Fruit fly (Drosophila melanogaster) whole organism, prepupa: ENCODE data around the gene Or92a.

Experiments
- Blimp-1 ChIP-seq: fragments of 200-800 bp; sonication (Bioruptor generic); optimal IDR thresholded peaks from 3 replicates; lab custom pipeline; 2017; ENCODE audit warnings: missing biosample characterization, missing genetic modification characterization, mild to moderate bottlenecking, moderate library complexity, missing genetic modification reagents
- CG10631 ChIP-seq: fragments of 200-800 bp; sonication (Bioruptor generic); optimal IDR thresholded peaks from 2 replicates; lab custom pipeline; 2016; ENCODE audit warnings: missing biosample characterization, missing genetic modification characterization
- CG10669 ChIP-seq: fragments of 200-800 bp; sonication (Bioruptor generic); optimal IDR thresholded peaks from 3 replicates; lab custom pipeline; 2018; ENCODE audit warnings: missing biosample characterization, mild to moderate bottlenecking, missing genetic modification characterization, moderate library complexity
- CG11902 ChIP-seq: fragments of 200-800 bp; sonication (Bioruptor generic); optimal IDR thresholded peaks from 3 replicates; lab custom pipeline; 2016; ENCODE audit warnings: missing biosample characterization, missing genetic modification characterization
- CG15336 ChIP-seq: fragments of 200-800 bp; sonication (Bioruptor generic); IDR thresholded peaks from 2 replicates; pipeline ENCODE4 v1.3.6; 2022; ENCODE audit warnings: missing biosample characterization, missing genetic modification characterization
- CG3032 ChIP-seq: fragments of 200-800 bp; optimal IDR thresholded peaks from 2 replicates; lab custom pipeline; 2019; ENCODE audit warnings: missing biosample characterization, mild to moderate bottlenecking, missing genetic modification characterization, moderate library complexity
- CG32006 ChIP-seq: fragments of 200-800 bp; sonication (Bioruptor generic); optimal IDR thresholded peaks from 3 replicates; lab custom pipeline; 2017; ENCODE audit warnings: missing biosample characterization, mild to moderate bottlenecking, missing genetic modification characterization
- CG34406 ChIP-seq: fragments of 200-800 bp; sonication (Bioruptor generic); optimal IDR thresholded peaks from 3 replicates; lab custom pipeline; 2016; ENCODE audit warnings: missing biosample characterization, missing genetic modification characterization
- CG3919 ChIP-seq: fragments of 200-800 bp; sonication (Bioruptor generic); optimal IDR thresholded peaks from 3 replicates; lab custom pipeline; 2016; ENCODE audit warnings: missing biosample characterization, missing genetic modification characterization
- CG4318 ChIP-seq: fragments of 200-800 bp; sonication (Bioruptor generic); optimal IDR thresholded peaks from 3 replicates; lab custom pipeline; 2017; ENCODE audit warnings: missing biosample characterization, mild to moderate bottlenecking, missing genetic modification characterization
- CG6163 ChIP-seq: fragments of 200-800 bp; sonication (Bioruptor generic); IDR thresholded peaks from 3 replicates; pipeline ENCODE4 v1.3.6; 2022; ENCODE audit warnings: missing biosample characterization, missing genetic modification characterization
- CG6276 ChIP-seq: fragments of 200-800 bp; sonication (Bioruptor generic); optimal IDR thresholded peaks from 2 replicates; lab custom pipeline; 2017; ENCODE audit warnings: missing biosample characterization, mild to moderate bottlenecking, missing genetic modification characterization
- CG6792 ChIP-seq: fragments of 200-800 bp; sonication (Bioruptor generic); optimal IDR thresholded peaks from 3 replicates; lab custom pipeline; 2016; ENCODE audit warnings: missing biosample characterization, missing genetic modification characterization
- CG6808 ChIP-seq: fragments of 200-800 bp; sonication (Bioruptor generic); optimal IDR thresholded peaks from 3 replicates; lab custom pipeline; 2017; ENCODE audit warnings: missing biosample characterization, missing genetic modification characterization, mild to moderate bottlenecking, moderate library complexity, missing genetic modification reagents
- CG8632 ChIP-seq: fragments of 200-800 bp; sonication (Bioruptor generic); optimal IDR thresholded peaks from 3 replicates; lab custom pipeline; 2016; ENCODE audit warnings: missing biosample characterization, missing genetic modification characterization
- Eip75B ChIP-seq: fragments of 200-800 bp; sonication (Bioruptor generic); optimal IDR thresholded peaks from 3 replicates; lab custom pipeline; 2016; ENCODE audit warnings: missing biosample characterization, missing genetic modification characterization
- Eip78C ChIP-seq: fragments of 200-800 bp; sonication (Bioruptor generic); peaks from one replicate; lab custom pipeline; 2016; ENCODE audit warnings: missing biosample characterization, missing genetic modification characterization
- Ets21C ChIP-seq: fragments of 200-800 bp; sonication (Bioruptor generic); optimal IDR thresholded peaks from 3 replicates; lab custom pipeline; 2016; ENCODE audit warnings: missing biosample characterization, missing genetic modification characterization
- Ets96B ChIP-seq: fragments of 200-800 bp; optimal IDR thresholded peaks from 2 replicates; lab custom pipeline; 2019; ENCODE audit warnings: missing biosample characterization, mild to moderate bottlenecking, missing genetic modification characterization, moderate library complexity
- Gug ChIP-seq: fragments of 200-800 bp; sonication (Bioruptor generic); IDR thresholded peaks from 2 replicates; pipeline ENCODE4 v1.3.6; 2022; ENCODE audit warnings: missing biosample characterization, missing genetic modification characterization
- Hr38 ChIP-seq: sonication (Bioruptor generic); optimal IDR thresholded peaks from 2 replicates; lab custom pipeline; 2016; ENCODE audit warnings: missing biosample characterization, missing genetic modification characterization
- Hr39 ChIP-seq: fragments of 200-800 bp; sonication (Bioruptor generic); optimal IDR thresholded peaks from 2 replicates; lab custom pipeline; 2016; ENCODE audit warnings: missing biosample characterization, missing genetic modification characterization
- Hr4 ChIP-seq: fragments of 200-800 bp; sonication (Bioruptor generic); optimal IDR thresholded peaks from 3 replicates; lab custom pipeline; 2016; ENCODE audit warnings: missing biosample characterization, missing genetic modification characterization
- Met ChIP-seq: fragments of 200-800 bp; sonication (Bioruptor generic); optimal IDR thresholded peaks from 3 replicates; lab custom pipeline; 2016; ENCODE audit warnings: missing biosample characterization, missing genetic modification characterization
- OdsH ChIP-seq: fragments of 200-800 bp; sonication (Bioruptor generic); optimal IDR thresholded peaks from 3 replicates; lab custom pipeline; 2016; ENCODE audit warnings: missing biosample characterization, missing genetic modification characterization
- Smox ChIP-seq: fragments of 200-800 bp; sonication (Bioruptor generic); optimal IDR thresholded peaks from 3 replicates; lab custom pipeline; 2016; ENCODE audit warnings: missing biosample characterization, missing genetic modification characterization
- Sox14 ChIP-seq: fragments of 200-800 bp; sonication (Bioruptor generic); optimal IDR thresholded peaks from 3 replicates; lab custom pipeline; 2016; ENCODE audit warnings: missing biosample characterization, missing genetic modification characterization
- Sox15 ChIP-seq: fragments of 200-800 bp; sonication (Bioruptor generic); optimal IDR thresholded peaks from 3 replicates; lab custom pipeline; 2016; ENCODE audit warnings: missing biosample characterization, missing genetic modification characterization
- achi ChIP-seq: fragments of 200-800 bp; sonication (Bioruptor generic); optimal IDR thresholded peaks from 3 replicates; lab custom pipeline; 2016; ENCODE audit warnings: missing biosample characterization, missing genetic modification characterization
- acj6 ChIP-seq: fragments of 200-800 bp; sonication (Bioruptor generic); optimal IDR thresholded peaks from 3 replicates; lab custom pipeline; 2016; ENCODE audit warnings: missing biosample characterization, missing genetic modification characterization
- cyc ChIP-seq: fragments of 200-800 bp; sonication (Bioruptor generic); optimal IDR thresholded peaks from 3 replicates; lab custom pipeline; 2016; ENCODE audit warnings: missing biosample characterization, missing genetic modification characterization
- dsx ChIP-seq: fragments of 200-800 bp; optimal IDR thresholded peaks from 3 replicates; lab custom pipeline; 2019; ENCODE audit warnings: missing biosample characterization, mild to moderate bottlenecking, missing genetic modification characterization, moderate library complexity; ENCODE audit not compliant: poor library complexity, severe bottlenecking
- eg ChIP-seq: fragments of 200-800 bp; sonication (Bioruptor generic); IDR thresholded peaks from 3 replicates; pipeline ENCODE4 v1.3.6; 2022; ENCODE audit warnings: missing biosample characterization, missing genetic modification characterization
- esn ChIP-seq: fragments of 200-800 bp; sonication (Bioruptor generic); optimal IDR thresholded peaks from 2 replicates; lab custom pipeline; 2016; ENCODE audit warnings: missing biosample characterization, mild to moderate bottlenecking, missing genetic modification characterization, moderate library complexity
- fd59A ChIP-seq: fragments of 200-800 bp; sonication (Bioruptor generic); optimal IDR thresholded peaks from 2 replicates; lab custom pipeline; 2017; ENCODE audit warnings: missing biosample characterization, mild to moderate bottlenecking, missing genetic modification characterization, missing genetic modification reagents
- fd85E ChIP-seq: fragments of 200-800 bp; sonication (Bioruptor generic); optimal IDR thresholded peaks from 3 replicates; lab custom pipeline; 2016; ENCODE audit warnings: missing biosample characterization, missing genetic modification characterization
- fkh ChIP-seq: fragments of 200-800 bp; sonication (Bioruptor generic); optimal IDR thresholded peaks from 3 replicates; lab custom pipeline; 2017; ENCODE audit warnings: missing biosample characterization, mild to moderate bottlenecking, missing genetic modification characterization, moderate library complexity
- pdm3 ChIP-seq: fragments of 200-800 bp; sonication (Bioruptor generic); optimal IDR thresholded peaks from 3 replicates; lab custom pipeline; 2016; ENCODE audit warnings: missing biosample characterization, missing genetic modification characterization
- spab ChIP-seq: fragments of 200-800 bp; sonication (Bioruptor generic); optimal IDR thresholded peaks from 2 replicates; lab custom pipeline; 2017; ENCODE audit warnings: missing biosample characterization, mild to moderate bottlenecking, missing genetic modification characterization, missing genetic modification reagents
- ss ChIP-seq, 2 experiments: fragments of 200-800 bp; sonication (Bioruptor generic); optimal IDR thresholded peaks; 2 replicates in 1 of 2; 3 replicates in 1 of 2; lab custom pipeline; 2017 to 2018; ENCODE audit warnings: mild to moderate bottlenecking in 2 of 2, missing biosample characterization in 2 of 2, missing genetic modification characterization in 2 of 2, moderate library complexity in 1 of 2
- svp ChIP-seq: fragments of 200-800 bp; sonication (Bioruptor generic); peaks from one replicate; lab custom pipeline; 2016; ENCODE audit warnings: missing biosample characterization, missing genetic modification characterization
- vri ChIP-seq: fragments of 200-800 bp; sonication (Bioruptor generic); optimal IDR thresholded peaks from 3 replicates; lab custom pipeline; 2016; ENCODE audit warnings: missing biosample characterization, mild to moderate bottlenecking, missing genetic modification characterization

Gene Or92a

DNA sequence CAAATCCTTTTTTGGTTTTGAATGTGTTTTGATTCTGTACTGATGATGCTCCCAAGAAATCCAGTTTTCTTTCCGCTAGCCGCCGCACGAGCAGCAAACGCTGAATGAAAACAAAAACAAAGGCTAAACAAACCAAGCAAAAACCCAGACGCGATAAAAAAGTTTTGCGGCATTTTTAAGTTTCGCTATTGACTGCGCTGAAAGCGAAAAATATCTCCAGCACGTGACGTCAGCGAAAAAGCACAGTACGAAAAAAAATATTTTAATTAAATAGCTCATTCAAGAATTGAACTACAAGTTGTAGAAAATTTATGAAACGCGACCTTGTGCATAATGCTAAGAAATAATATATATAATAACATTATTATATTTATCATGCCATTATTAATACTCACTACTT, 40.4 kb downstream of the Or92a start:
- TF ChIP-seq esn (no peak), CG6792 (no peak), Blimp-1 (no peak), Sox15 (GFP tag; lab: Kevin White, UChicago) (no peak), cyc (GFP tag; lab: Kevin White, UChicago) (no peak), CG6808 (GFP tag; lab: Kevin White, UChicago) (no peak), Hr38 (GFP tag; lab: Kevin White, UChicago) (no peak), OdsH (GFP tag; lab: Kevin White, UChicago) (peak; percentile 17)

DNA sequence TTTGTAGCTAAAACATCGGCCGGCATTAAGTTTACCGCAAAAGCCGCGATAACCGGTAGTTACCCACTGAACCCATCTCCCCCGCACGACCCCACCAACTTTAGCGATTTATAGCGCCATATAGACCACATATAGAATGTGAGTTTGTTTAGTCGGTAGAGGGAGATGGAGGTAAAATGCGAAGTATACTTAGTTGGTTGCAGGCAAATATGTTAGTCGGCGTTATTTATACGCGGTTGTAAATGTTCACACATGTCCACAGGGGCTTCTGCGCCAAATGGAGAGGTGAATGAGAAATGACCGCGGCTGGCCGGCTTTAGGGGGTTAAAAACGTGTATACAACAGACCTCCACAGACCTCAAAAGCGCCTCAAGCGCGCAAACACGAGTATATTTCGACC, 41.1 kb downstream of the Or92a start:
- TF ChIP-seq eg (peak; percentile 45; the same call in 1 of the 3 replicates), CG6163 (GFP tag; lab: Robert Waterston, UW) (peak; percentile 31; the same call in 1 of the 3 replicates), fkh (GFP tag; lab: Kevin White, UChicago) (peak; percentile 54), pdm3 (GFP tag; lab: Kevin White, UChicago) (no peak), CG8632 (GFP tag; lab: Kevin White, UChicago) (no peak), CG3919 (no peak), svp (GFP tag; lab: Kevin White, UChicago) (peak; percentile 62)

DNA sequence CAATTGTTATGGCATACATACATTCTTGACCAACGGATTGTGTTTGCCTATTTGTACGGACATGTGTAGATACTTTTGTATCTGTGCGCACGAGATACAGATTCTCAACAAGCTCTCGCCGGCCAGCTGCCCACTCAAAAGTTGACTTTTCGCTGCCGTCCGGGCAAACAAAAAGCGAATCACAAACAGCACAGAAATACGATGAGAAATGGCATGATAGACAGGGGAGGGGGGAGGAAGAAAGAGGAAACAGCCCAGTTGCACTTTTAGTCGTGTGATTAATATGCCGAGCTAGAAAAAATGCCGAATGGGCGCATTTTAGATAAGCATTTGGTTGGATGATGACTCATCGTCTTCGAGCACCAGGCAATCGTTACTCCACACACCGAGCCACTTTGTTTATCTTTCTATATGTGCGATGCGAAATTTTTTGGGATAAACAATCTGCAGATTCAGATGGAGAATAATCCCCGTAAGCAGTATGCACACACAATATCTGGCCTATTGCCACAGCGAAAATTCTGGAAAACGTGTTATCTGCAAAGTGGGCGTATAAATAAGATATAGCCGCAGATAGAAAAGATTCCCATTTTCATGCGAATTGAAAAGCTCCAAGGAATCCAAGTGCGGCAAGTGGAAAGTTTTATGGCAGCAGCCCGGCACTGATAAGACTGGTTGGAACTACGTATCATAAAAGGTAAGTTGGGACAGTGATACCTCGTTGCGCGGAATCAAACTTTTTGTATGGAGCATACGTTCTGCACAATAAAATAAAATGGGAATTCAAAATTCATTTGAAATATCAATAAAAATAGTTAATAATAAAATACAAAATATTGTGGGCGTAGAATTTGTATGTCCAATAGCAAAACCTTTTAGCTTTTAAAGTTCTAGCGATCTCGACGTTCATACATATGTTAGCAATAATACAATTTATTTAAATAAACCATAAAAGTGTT, 42.4 kb downstream of the Or92a start:
- TF ChIP-seq Met (GFP tag; lab: Kevin White, UChicago) (peak; percentile 30), Hr4 (GFP tag; lab: Kevin White, UChicago) (peak; percentile 37), CG10669 (peak; percentile 26), achi (GFP tag; lab: Kevin White, UChicago) (peak; percentile 18), vri (GFP tag; lab: Kevin White, UChicago) (peak; percentile 59), fd85E (GFP tag; lab: Kevin White, UChicago) (no peak), CG6163 (GFP tag; lab: Robert Waterston, UW) (peak; percentile 19; the same call in 1 of the 3 replicates), Eip78C (GFP tag; lab: Kevin White, UChicago) (peak; percentile 70), CG15336 (peak; percentile 49), CG10631 (GFP tag; lab: Kevin White, UChicago) (no peak), CG3032 (tag; lab: Kevin White, UChicago) (no peak), acj6 (GFP tag; lab: Kevin White, UChicago) (no peak), fkh (GFP tag; lab: Kevin White, UChicago) (peak; percentile 18), Hr39 (GFP tag; lab: Kevin White, UChicago) (peak; percentile 1), svp (GFP tag; lab: Kevin White, UChicago) (peak; percentile 31), Gug (no peak), OdsH (GFP tag; lab: Kevin White, UChicago) (peak; percentile 49)

- TF ChIP-seq eg (peak; percentile 49; the same call in 1 of the 3 replicates), Blimp-1 (no peak), Met (GFP tag; lab: Kevin White, UChicago) (no peak), CG11902 (GFP tag; lab: Kevin White, UChicago) (no peak), Eip75B (GFP tag; lab: Kevin White, UChicago) (no peak), ss (GFP tag; optimal IDR thresholded peaks at IDR 0.05; lab: Kevin White, UChicago) (peak; percentile 46 to 70), CG4318 (no peak), achi (GFP tag; lab: Kevin White, UChicago) (no peak), Smox (no peak), Ets96B (tag; lab: Kevin White, UChicago) (no peak), dsx (GFP tag; lab: Kevin White, UChicago) (peak; percentile 5), Gug (no peak), CG3919 (no peak), fd59A (GFP tag; lab: Kevin White, UChicago) (no peak), svp (GFP tag; lab: Kevin White, UChicago) (no peak), Eip78C (GFP tag; lab: Kevin White, UChicago) (no peak), CG6276 (GFP tag; lab: Kevin White, UChicago) (no peak), CG8632 (GFP tag; lab: Kevin White, UChicago) (no peak), OdsH (GFP tag; lab: Kevin White, UChicago) (no peak), vri (GFP tag; lab: Kevin White, UChicago) (no peak), Sox14 (GFP tag; lab: Kevin White, UChicago) (peak; percentile 20), CG34406 (GFP tag; lab: Kevin White, UChicago) (no peak), CG6792 (no peak), CG32006 (GFP tag; lab: Kevin White, UChicago) (no peak), Ets21C (GFP tag; lab: Kevin White, UChicago) (no peak), spab (peak; percentile 12), CG6163 (GFP tag; lab: Robert Waterston, UW) (peak; percentile 58; the same call in 2 of the 3 replicates), cyc (GFP tag; lab: Kevin White, UChicago) (no peak)
Observed at dm6 chr3R:20547758-20548157, 43.2 kb downstream of the Or92a start.
